Worm (Caenorhabditis elegans) whole organism, early embryonic: ENCODE results near the gene ugt-6.

Source experiments
- F13C5.2 ChIP-seq: sonication (generic microtip); optimal IDR thresholded peaks from 2 replicates; lab custom pipeline; 2017; ENCODE audit warnings: mild to moderate bottlenecking, missing genetic modification characterization, inconsistent platforms, missing compliant biosample characterization
- aly-1 ChIP-seq: sonication (generic microtip); optimal IDR thresholded peaks from 2 replicates; lab custom pipeline; 2016; ENCODE audit warnings: missing genetic modification characterization, missing compliant biosample characterization
- ama-1 ChIP-seq: fragments of 150-350 bp; optimal IDR thresholded peaks from 2 replicates; lab custom pipeline; 2014
- ceh-13 ChIP-seq: fragments of 200-800 bp; sonication (Bioruptor generic); optimal IDR thresholded peaks from 2 replicates; lab custom pipeline; 2018; ENCODE audit warnings: mild to moderate bottlenecking, missing genetic modification characterization, missing compliant biosample characterization

DNA sequence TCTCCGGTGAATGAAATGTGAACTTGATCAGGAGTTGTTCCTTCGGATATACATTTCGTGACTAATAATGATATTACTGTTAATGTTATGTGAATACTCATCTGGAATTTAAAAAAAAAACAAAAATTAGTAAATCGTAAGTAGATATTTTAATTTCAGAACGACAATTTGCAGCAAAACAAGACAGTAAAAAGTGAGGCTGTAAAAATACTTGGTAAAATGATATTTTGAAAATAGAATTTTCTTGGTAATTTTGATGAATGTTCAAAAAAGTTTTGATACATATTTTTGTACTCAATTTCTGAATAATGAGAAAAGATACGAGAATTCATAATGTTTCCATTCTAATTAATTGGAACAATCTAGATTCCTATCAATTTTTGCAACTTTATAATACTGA, 38.4 kb downstream of the ugt-6 start, which contains the start of gene papl-1:
- TF ChIP-seq aly-1 (tag; lab: Kevin White, UChicago) (no peak), ama-1 (lab: Kevin White, UChicago) (no peak), F13C5.2 (tag; lab: Kevin White, UChicago) (no peak), ceh-13 (GFP tag; lab: Kevin White, UChicago) (no peak)
